Worm (Caenorhabditis elegans): ENCODE results near the gene str-37.

Gene str-37

ce11 chrV:13298706-13299105, 28.9 kb upstream of the str-37 start:
- TF ChIP-seq nfya-1 (tag; optimal IDR thresholded peaks at IDR 0.05; ENCODE audit: borderline replicate concordance, insufficient read depth) (no peak), K12H6.12 (tag; optimal IDR thresholded peaks at IDR 0.05) (no peak), F57A8.1 (GFP tag; optimal IDR thresholded peaks at IDR 0.05) (no peak), cebp-2 (GFP tag; IDR thresholded peaks at IDR 0.05) (no peak), ZK185.1 (tag; optimal IDR thresholded peaks at IDR 0.05; ENCODE audit: poor library complexity, severe bottlenecking) (no peak), zfh-2 (GFP tag; conservative IDR thresholded peaks at IDR 0.05) (no peak), F10E7.11 (tag; optimal IDR thresholded peaks at IDR 0.05) (no peak)

ce11 chrV:13299398-13299797, 28.2 kb upstream of the str-37 start:
- TF ChIP-seq unc-62 (GFP tag; optimal IDR thresholded peaks at IDR 0.05), result no peak
- no peak for TF ChIP-seq ceh-79 (tag; optimal IDR thresholded peaks at IDR 0.05)
- TF ChIP-seq madf-3 (GFP tag; IDR thresholded peaks at IDR 0.05), result no peak
- TF ChIP-seq die-1 (tag; optimal IDR thresholded peaks at IDR 0.05), result no peak
- no peak for TF ChIP-seq sea-2 (GFP tag; IDR thresholded peaks at IDR 0.05)
- TF ChIP-seq F57C9.4 (tag; optimal IDR thresholded peaks at IDR 0.05), result no peak
- no peak for TF ChIP-seq ceh-91 (GFP tag; IDR thresholded peaks at IDR 0.05)
- TF ChIP-seq bed-1 (GFP tag; IDR thresholded peaks at IDR 0.05), result no peak
- TF ChIP-seq bed-2 (GFP tag; IDR thresholded peaks at IDR 0.05), result no peak
- no peak for TF ChIP-seq nfyb-1 (GFP tag; IDR thresholded peaks at IDR 0.05)
- TF ChIP-seq hsf-1 (GFP tag; IDR thresholded peaks at IDR 0.05), result no peak
- TF ChIP-seq gei-17 (GFP tag; optimal IDR thresholded peaks at IDR 0.05), result no peak
- no peak for TF ChIP-seq pha-4 (tag; optimal IDR thresholded peaks at IDR 0.05)
- no peak for TF ChIP-seq D2030.7 (GFP tag; IDR thresholded peaks at IDR 0.05)
- TF ChIP-seq Y79H2A.3 (GFP tag; conservative IDR thresholded peaks at IDR 0.05), result no peak
- no peak for TF ChIP-seq snpc-3.4 (tag; optimal IDR thresholded peaks at IDR 0.05)

ce11 chrV:13300492-13300891, 27.1 kb upstream of the str-37 start:
- TF ChIP-seq Y56A3A.18 (GFP tag; IDR thresholded peaks at IDR 0.05) (no peak), ztf-18 (tag; optimal IDR thresholded peaks at IDR 0.05) (no peak), ztf-25 (GFP tag; IDR thresholded peaks at IDR 0.05) (no peak), ama-1 (optimal IDR thresholded peaks at IDR 0.05) (no peak), ama-1 (GFP tag; optimal IDR thresholded peaks at IDR 0.05) (no peak), madf-6 (GFP tag; IDR thresholded peaks at IDR 0.05) (no peak)

- TF ChIP-seq B0019.2 (GFP tag; conservative IDR thresholded peaks at IDR 0.05) (no peak), nhr-80 (tag; optimal IDR thresholded peaks at IDR 0.05) (peak; percentile 58)
Observed at ce11 chrV:13301443-13301842, 26.1 kb upstream of the str-37 start, which contains the start of gene ceh-79. Gene ceh-79 (plus strand): TSS chrV:13301833.

ce11 chrV:13304663-13305188, 22.8 kb upstream of the str-37 start, which contains the start of gene C26E1.2:
Gene C26E1.2 (plus strand): TSS chrV:13305138.
- TF ChIP-seq mxl-1 (tag; optimal IDR thresholded peaks at IDR 0.05) (no peak), mel-28 (tag; optimal IDR thresholded peaks at IDR 0.05; ENCODE audit: borderline replicate concordance) (no peak), nhr-80 (tag; optimal IDR thresholded peaks at IDR 0.05) (peak; percentile 73), cebp-1 (GFP tag; IDR thresholded peaks at IDR 0.05) (no peak), cebp-1 (tag; optimal IDR thresholded peaks at IDR 0.05) (peak; percentile 15)
